Fruit fly (Drosophila melanogaster) whole organism, larva: ENCODE data around the gene Ccp84Ad.

ENCODE experiments used
- noc ChIP-seq: fragments of 200-800 bp; sonication (Bioruptor generic); optimal IDR thresholded peaks from 3 replicates; lab custom pipeline; 2019; ENCODE audit warnings: missing biosample characterization, mild to moderate bottlenecking, missing genetic modification characterization, moderate library complexity

The Ccp84Ad gene

DNA sequence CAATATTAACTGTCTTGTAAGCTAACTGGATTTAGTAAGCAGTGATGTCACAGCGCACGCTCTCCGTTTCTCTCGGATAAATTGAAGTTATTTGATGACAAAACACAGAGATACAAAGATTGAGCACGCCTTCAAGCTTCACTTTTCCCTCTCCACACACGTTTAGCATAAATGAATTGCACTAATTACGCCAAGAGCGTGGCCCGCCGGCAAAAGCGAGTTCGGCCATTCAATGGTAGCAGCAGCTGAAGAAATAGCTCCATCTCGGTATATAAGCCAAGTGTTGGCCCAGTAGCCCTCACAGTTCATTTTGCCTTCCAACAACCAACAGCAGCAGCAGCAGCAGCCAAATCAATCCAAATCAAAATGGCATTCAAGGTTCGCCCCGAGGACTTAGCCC, at the start of gene Ccp84Ad:
Gene Ccp84Ad (plus strand): TSS at position 301 of the 400 bp plus-strand sequence.
- no peak for TF ChIP-seq noc (tag; lab: Kevin White, UChicago)

dm6 chr3R:6644334-6644733, 48.2 kb upstream of the Ccp84Ad start, which contains the start of gene Ass:
Gene Ass, minus strand, starts transcription at chr3R:6644434.
- TF ChIP-seq noc (tag; lab: Kevin White, UChicago), result no peak

DNA sequence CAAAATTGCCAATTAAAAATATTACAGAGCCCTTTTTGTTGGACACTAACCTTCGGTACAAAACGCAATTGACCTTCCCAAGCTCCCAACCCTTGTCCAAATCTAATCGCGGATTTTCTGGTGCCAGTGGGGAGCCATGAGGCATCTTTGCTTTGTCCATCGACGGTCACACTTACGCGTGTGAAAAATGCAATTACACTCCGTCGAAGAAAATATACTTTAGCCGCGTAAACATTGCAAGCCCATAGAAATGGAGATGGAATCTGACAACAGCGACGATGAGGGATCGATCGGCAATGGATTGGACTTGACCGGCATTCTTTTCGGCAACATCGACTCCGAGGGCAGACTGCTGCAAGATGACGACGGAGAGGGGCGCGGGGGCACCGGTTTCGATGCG, 45.8 kb upstream of the Ccp84Ad start, which contains the start of gene Taf1:
Gene Taf1 (plus strand): TSS at position 150 of the 400 bp plus-strand sequence.
- TF ChIP-seq noc (tag; lab: Kevin White, UChicago), result no peak

DNA sequence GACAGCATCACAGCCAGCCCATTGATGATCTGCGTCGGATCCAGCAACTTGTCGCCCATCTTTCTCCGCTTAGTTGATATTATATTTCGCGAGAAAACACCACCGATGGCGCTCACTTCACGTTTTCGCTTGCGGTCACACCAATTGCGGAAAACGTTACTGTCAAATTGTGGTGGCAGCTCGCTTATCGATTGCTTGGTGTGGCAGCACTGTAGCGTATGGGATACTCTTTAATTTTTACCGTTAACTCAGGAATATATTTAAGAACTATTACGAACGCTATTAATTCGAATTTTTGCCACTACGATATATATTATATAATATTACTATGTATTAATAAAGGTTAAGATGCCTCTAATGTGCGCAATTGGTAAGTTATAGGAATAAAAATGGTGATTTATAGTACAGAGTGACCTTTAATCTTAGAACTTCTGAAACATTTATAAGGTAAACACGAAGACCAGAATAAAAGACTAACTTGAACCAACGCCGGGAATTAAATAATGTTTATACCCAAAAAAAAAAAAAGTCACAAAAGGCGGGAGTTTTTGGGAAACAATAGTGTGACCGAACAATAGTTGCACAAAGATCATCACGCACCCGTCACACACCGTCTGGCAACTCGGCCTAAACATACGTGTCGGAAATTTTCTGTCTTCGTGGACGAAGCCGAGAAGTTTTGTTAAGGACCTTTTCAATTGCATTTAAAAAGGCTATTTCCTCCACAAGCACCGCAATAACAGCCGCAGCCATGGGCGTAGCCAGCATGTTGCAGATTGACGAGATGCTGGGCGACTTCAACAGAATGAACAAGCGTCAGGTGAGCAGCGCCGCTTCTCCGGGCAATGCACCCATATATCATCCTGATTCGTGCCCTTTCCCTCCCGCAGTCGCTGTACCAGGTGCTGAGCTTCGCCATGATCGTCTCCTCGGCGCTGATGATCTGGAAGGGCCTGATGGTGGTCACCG, 35.0 kb upstream of the Ccp84Ad start, which contains the start of the genes CG1307 and twr:
Gene CG1307 (minus strand): TSS at position 165 of the 969 bp plus-strand sequence.
Gene twr (plus strand): TSS at position 605 of the 969 bp plus-strand sequence.
- no peak for TF ChIP-seq noc (tag; lab: Kevin White, UChicago)

dm6 chr3R:6659941-6660340, 32.6 kb upstream of the Ccp84Ad start, which contains the start of gene agt:
Gene agt, minus strand, starts transcription at chr3R:6660100.
- TF ChIP-seq noc (tag; lab: Kevin White, UChicago), result no peak

DNA sequence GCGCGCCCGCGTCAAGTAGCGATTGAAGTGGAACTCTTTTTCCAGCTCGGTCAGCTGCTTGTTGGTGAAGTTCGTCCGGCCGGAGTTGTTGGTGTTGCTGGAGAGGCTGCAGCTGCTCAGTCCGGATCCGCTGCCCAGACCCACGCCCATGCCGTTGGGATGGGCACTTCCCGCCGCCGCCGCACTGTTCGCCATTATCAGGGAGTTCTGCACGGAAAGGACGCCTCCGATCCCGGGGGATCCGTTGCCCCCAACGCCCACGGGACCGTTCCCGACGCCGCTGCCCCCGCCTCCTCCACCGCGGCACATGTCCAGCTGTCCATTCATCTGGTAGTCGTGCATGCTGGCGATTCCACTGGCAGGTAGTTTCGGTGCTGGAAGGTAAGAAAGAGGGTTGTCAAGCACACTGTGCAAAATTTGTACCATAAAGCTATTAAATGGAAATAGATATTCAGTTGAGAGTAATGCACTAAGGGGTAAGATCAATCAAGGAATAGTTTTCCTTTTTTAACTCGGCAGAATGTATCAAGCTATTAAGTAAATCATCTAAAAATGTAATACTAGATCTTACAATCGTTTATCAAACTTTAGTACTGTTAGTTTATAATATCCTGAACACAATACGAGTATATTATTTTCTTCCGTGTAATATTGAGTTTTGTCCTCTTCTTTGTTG, 29.8 kb upstream of the Ccp84Ad start:
- no peak for TF ChIP-seq noc (tag; lab: Kevin White, UChicago)

DNA sequence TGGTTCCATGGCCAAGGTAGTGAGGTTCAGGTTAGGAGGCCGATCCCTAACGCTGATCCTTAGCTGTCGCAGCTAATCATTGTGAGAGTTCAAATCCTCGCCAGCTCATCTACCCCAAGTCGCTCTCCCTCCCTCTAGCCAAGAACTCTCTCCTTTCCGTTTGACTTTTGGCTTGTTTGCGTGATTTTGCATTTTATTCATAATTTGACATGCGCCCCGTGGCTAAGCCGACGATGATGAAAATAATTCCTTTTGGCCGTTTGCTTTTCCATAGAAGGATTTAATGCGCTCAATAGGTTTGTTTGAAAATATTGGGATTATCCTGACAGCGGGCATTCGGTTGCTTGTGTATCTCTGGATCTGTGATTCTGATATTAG, 29.3 kb upstream of the Ccp84Ad start:
- TF ChIP-seq noc (tag; lab: Kevin White, UChicago), result no peak

dm6 chr3R:6664371-6665116, 28.0 kb upstream of the Ccp84Ad start:
- TF ChIP-seq noc (tag; lab: Kevin White, UChicago), result no peak

dm6 chr3R:6665117-6665654, 27.3 kb upstream of the Ccp84Ad start:
- no peak for TF ChIP-seq noc (tag; lab: Kevin White, UChicago)

dm6 chr3R:6667245-6667644, 25.3 kb upstream of the Ccp84Ad start:
- TF ChIP-seq noc (tag; lab: Kevin White, UChicago), result no peak

- no peak for TF ChIP-seq noc (tag; lab: Kevin White, UChicago)
These were observed 24.3 kb upstream of the Ccp84Ad start for dm6 chr3R:6668234-6668633.

dm6 chr3R:6672303-6673007, 20.1 kb upstream of the Ccp84Ad start:
- TF ChIP-seq noc (tag; lab: Kevin White, UChicago), result no peak

dm6 chr3R:6674548-6674947, 18.0 kb upstream of the Ccp84Ad start:
- TF ChIP-seq noc (tag; lab: Kevin White, UChicago), result no peak

DNA sequence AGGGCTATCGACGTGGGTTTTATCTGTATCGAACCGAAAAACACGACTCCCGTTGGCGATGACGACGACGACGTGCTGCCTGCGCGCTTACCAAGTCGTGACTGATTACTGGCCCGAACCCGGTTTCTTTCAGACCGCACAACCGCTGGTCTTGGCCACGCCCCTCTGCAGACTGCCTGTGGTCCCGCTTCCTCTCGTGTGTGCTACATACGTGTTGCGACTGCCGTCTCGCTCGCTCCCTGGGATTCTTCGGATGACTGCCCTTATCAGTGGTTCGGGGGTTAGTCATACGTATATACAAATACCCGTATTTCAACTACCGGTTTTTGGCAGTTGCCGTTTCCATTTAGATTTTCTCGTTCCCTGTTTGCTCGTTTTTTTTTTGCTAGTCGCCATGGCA, 14.1 kb upstream of the Ccp84Ad start, which contains the start of gene lab:
Gene lab (minus strand): TSS at position 111 of the 400 bp plus-strand sequence.
- no peak for TF ChIP-seq noc (tag; lab: Kevin White, UChicago)
